Fruit fly (Drosophila melanogaster) whole organism, embryonic: ENCODE results near the gene CG11052.

Experiments used
- Abd-B ChIP-seq: fragments of 200-800 bp; sonication (Bioruptor generic); optimal IDR thresholded peaks from 2 replicates; lab custom pipeline; 2018; ENCODE audit warnings: missing biosample characterization, mild to moderate bottlenecking, missing genetic modification characterization, moderate library complexity
- B-H2 ChIP-seq: fragments of 200-800 bp; sonication (Bioruptor generic); optimal IDR thresholded peaks from 2 replicates; lab custom pipeline; 2018; ENCODE audit warnings: missing biosample characterization, mild to moderate bottlenecking, missing genetic modification characterization
- C15 ChIP-seq: fragments of 200-800 bp; sonication (Bioruptor generic); IDR thresholded peaks from 3 replicates; pipeline ENCODE4 v1.3.6; 2022; ENCODE audit warnings: missing biosample characterization, missing genetic modification characterization
- CG10209 ChIP-seq: fragments of 200-800 bp; sonication (Bioruptor generic); optimal IDR thresholded peaks from 3 replicates; lab custom pipeline; 2017; ENCODE audit warnings: missing biosample characterization, mild to moderate bottlenecking, missing genetic modification characterization, missing genetic modification reagents
- CG10267 ChIP-seq: fragments of 200-800 bp; sonication (Bioruptor generic); optimal IDR thresholded peaks from 2 replicates; lab custom pipeline; 2018; ENCODE audit warnings: missing biosample characterization, mild to moderate bottlenecking, missing genetic modification characterization, moderate library complexity
- CG11085 ChIP-seq: fragments of 200-800 bp; sonication (Bioruptor generic); IDR thresholded peaks from 2 replicates; pipeline ENCODE4 v1.3.6; 2022; ENCODE audit warnings: missing biosample characterization, missing genetic modification characterization
- CG11456 ChIP-seq: fragments of 200-800 bp; sonication (Bioruptor generic); IDR thresholded peaks from 3 replicates; pipeline ENCODE4 v1.3.6; 2022; ENCODE audit warnings: missing biosample characterization, missing genetic modification characterization
- CG11723 ChIP-seq: fragments of 200-800 bp; sonication (Bioruptor generic); optimal IDR thresholded peaks from 2 replicates; lab custom pipeline; 2017; ENCODE audit warnings: missing biosample characterization, mild to moderate bottlenecking, missing genetic modification characterization
- CG12104 ChIP-seq: fragments of 200-800 bp; sonication (Bioruptor generic); optimal IDR thresholded peaks from 3 replicates; lab custom pipeline; 2016; ENCODE audit warnings: missing biosample characterization, missing genetic modification characterization
- CG12219 ChIP-seq: fragments of 200-800 bp; sonication (Bioruptor generic); optimal IDR thresholded peaks from 3 replicates; lab custom pipeline; 2018; ENCODE audit warnings: missing biosample characterization, mild to moderate bottlenecking, missing genetic modification characterization
- CG14710 ChIP-seq: fragments of 200-800 bp; sonication (Bioruptor generic); optimal IDR thresholded peaks from 3 replicates; lab custom pipeline; 2019; ENCODE audit warnings: missing biosample characterization, mild to moderate bottlenecking, missing genetic modification characterization, moderate library complexity
- CG17359 ChIP-seq: fragments of 200-800 bp; sonication (Bioruptor generic); optimal IDR thresholded peaks from 3 replicates; lab custom pipeline; 2018; ENCODE audit warnings: missing biosample characterization, mild to moderate bottlenecking, missing genetic modification characterization, moderate library complexity
- CG17361 ChIP-seq: fragments of 200-800 bp; sonication (Bioruptor generic); IDR thresholded peaks from 3 replicates; pipeline ENCODE4 v1.3.6; 2022; ENCODE audit warnings: missing biosample characterization, missing genetic modification characterization
- CG17568 ChIP-seq: fragments of 200-800 bp; sonication (Bioruptor generic); optimal IDR thresholded peaks from 2 replicates; lab custom pipeline; 2018; ENCODE audit warnings: missing biosample characterization, mild to moderate bottlenecking, missing genetic modification characterization, moderate library complexity
- CG17612 ChIP-seq: fragments of 200-800 bp; sonication (Bioruptor generic); IDR thresholded peaks from 2 replicates; pipeline ENCODE4 v1.3.6; 2022; ENCODE audit warnings: missing biosample characterization, missing genetic modification characterization
- CG18011 ChIP-seq: fragments of 200-800 bp; sonication (Bioruptor generic); optimal IDR thresholded peaks from 2 replicates; lab custom pipeline; 2017; ENCODE audit warnings: missing biosample characterization, missing genetic modification characterization, mild to moderate bottlenecking, moderate library complexity, missing genotype
- CG2712 ChIP-seq: fragments of 200-800 bp; optimal IDR thresholded peaks from 3 replicates; lab custom pipeline; 2019; ENCODE audit warnings: missing biosample characterization, mild to moderate bottlenecking, missing genetic modification characterization, moderate library complexity
- CG5245 ChIP-seq: fragments of 200-800 bp; sonication (Bioruptor generic); optimal IDR thresholded peaks from 3 replicates; lab custom pipeline; 2016; ENCODE audit warnings: missing biosample characterization, missing genetic modification characterization
- CG6272 ChIP-seq: fragments of 200-800 bp; sonication (Bioruptor generic); IDR thresholded peaks from 2 replicates; pipeline ENCODE4 v1.3.6; 2022; ENCODE audit warnings: missing biosample characterization, missing genetic modification characterization
- CG6654 ChIP-seq: fragments of 200-800 bp; sonication (Bioruptor generic); optimal IDR thresholded peaks from 2 replicates; lab custom pipeline; 2017; ENCODE audit warnings: missing biosample characterization, mild to moderate bottlenecking, missing genetic modification characterization
- CG7839 ChIP-seq: fragments of 200-800 bp; sonication (Bioruptor generic); optimal IDR thresholded peaks from 3 replicates; lab custom pipeline; 2018; ENCODE audit warnings: missing biosample characterization, mild to moderate bottlenecking, missing genetic modification characterization, moderate library complexity
- CG7928 ChIP-seq: fragments of 200-800 bp; sonication (Bioruptor generic); optimal IDR thresholded peaks from 2 replicates; lab custom pipeline; 2017; ENCODE audit warnings: missing biosample characterization, mild to moderate bottlenecking, missing genetic modification characterization
- Drgx ChIP-seq: fragments of 200-800 bp; sonication (Bioruptor generic); IDR thresholded peaks from 2 replicates; pipeline ENCODE4 v1.3.6; 2022; ENCODE audit warnings: missing biosample characterization, missing genetic modification characterization
- E2f1 ChIP-seq: fragments of 200-800 bp; sonication (Bioruptor generic); IDR thresholded peaks from 2 replicates; pipeline ENCODE4 v1.3.6; 2022; ENCODE audit warnings: missing biosample characterization, missing genetic modification characterization
- Fer1 ChIP-seq: fragments of 200-800 bp; sonication (Bioruptor generic); optimal IDR thresholded peaks from 2 replicates; lab custom pipeline; 2017; ENCODE audit warnings: missing biosample characterization, mild to moderate bottlenecking, missing genetic modification characterization
- Fer2 ChIP-seq: fragments of 200-800 bp; sonication (Bioruptor generic); optimal IDR thresholded peaks from 2 replicates; lab custom pipeline; 2018; ENCODE audit warnings: missing biosample characterization, mild to moderate bottlenecking, missing genetic modification characterization, moderate library complexity
- Hey ChIP-seq: fragments of 200-800 bp; sonication (Bioruptor generic); optimal IDR thresholded peaks from 3 replicates; lab custom pipeline; 2018; ENCODE audit warnings: missing biosample characterization, mild to moderate bottlenecking, missing genetic modification characterization
- Lim3 ChIP-seq: fragments of 200-800 bp; sonication (Bioruptor generic); IDR thresholded peaks from 2 replicates; pipeline ENCODE4 v1.3.6; 2022; ENCODE audit warnings: missing biosample characterization, missing genetic modification characterization
- Tbp ChIP-seq: fragments of >200 bp; optimal IDR thresholded peaks from 2 replicates; lab custom pipeline; 2018; ENCODE audit warnings: missing biosample characterization, missing genetic modification characterization
- Vsx1 ChIP-seq: fragments of 200-800 bp; sonication (Bioruptor generic); optimal IDR thresholded peaks from 2 replicates; lab custom pipeline; 2017; ENCODE audit warnings: missing biosample characterization, mild to moderate bottlenecking, missing genetic modification characterization, missing genetic modification reagents
- btn ChIP-seq: fragments of 200-800 bp; sonication (Bioruptor generic); optimal IDR thresholded peaks from 2 replicates; lab custom pipeline; 2016; ENCODE audit warnings: missing biosample characterization, missing genetic modification characterization
- cwo ChIP-seq: fragments of 200-800 bp; sonication (Bioruptor generic); optimal IDR thresholded peaks from 3 replicates; lab custom pipeline; 2017; ENCODE audit warnings: missing biosample characterization, missing genetic modification characterization, mild to moderate bottlenecking, moderate library complexity, missing genetic modification reagents
- eve ChIP-seq, 2 experiments: fragments of >200 bp; optimal IDR thresholded peaks; 2 replicates each; lab custom pipeline; 2017; ENCODE audit warnings: missing biosample characterization in 2 of 2, missing genetic modification characterization in 2 of 2
- fd64A ChIP-seq: fragments of 200-800 bp; sonication (Bioruptor generic); optimal IDR thresholded peaks from 3 replicates; lab custom pipeline; 2018; ENCODE audit warnings: missing biosample characterization, mild to moderate bottlenecking, missing genetic modification characterization
- grn ChIP-seq: fragments of 200-800 bp; sonication (Bioruptor generic); optimal IDR thresholded peaks from 3 replicates; lab custom pipeline; 2017; ENCODE audit warnings: missing biosample characterization, missing genetic modification characterization
- gt ChIP-seq: fragments of 200-800 bp; sonication (Bioruptor generic); IDR thresholded peaks from 2 replicates; pipeline ENCODE4 v1.3.6; 2022; ENCODE audit warnings: missing biosample characterization, missing genetic modification characterization
- hkb ChIP-seq, 2 experiments: fragments of 200-800 bp in 1 of 2; fragments of >200 bp in 1 of 2; sonication (Bioruptor generic) in 1 of 2; IDR thresholded peaks in 1 of 2; optimal IDR thresholded peaks in 1 of 2; 2 replicates each; pipeline versions ENCODE4 v1.3.6 to Lab custom; 2017 to 2022; ENCODE audit warnings: missing biosample characterization in 1 of 2, missing genetic modification characterization in 1 of 2
- lab ChIP-seq: fragments of 200-800 bp; sonication (Bioruptor generic); optimal IDR thresholded peaks from 3 replicates; lab custom pipeline; 2017; ENCODE audit warnings: missing biosample characterization, missing genetic modification characterization, mild to moderate bottlenecking, moderate library complexity, missing genetic modification reagents
- lola ChIP-seq, 3 experiments: fragments of >200 bp in 2 of 3; fragments of 200-800 bp in 1 of 3; sonication (Bioruptor generic) in 1 of 3; optimal IDR thresholded peaks; 2 replicates each; lab custom pipeline; 2017 to 2019; ENCODE audit warnings: missing biosample characterization in 3 of 3, missing genetic modification characterization in 3 of 3, mild to moderate bottlenecking in 1 of 3, moderate library complexity in 1 of 3
- nmo ChIP-seq: fragments of 200-800 bp; sonication (Bioruptor generic); optimal IDR thresholded peaks from 2 replicates; lab custom pipeline; 2018; ENCODE audit warnings: missing biosample characterization, mild to moderate bottlenecking, missing genetic modification characterization, moderate library complexity
- oc ChIP-seq: fragments of 200-800 bp; sonication (Bioruptor generic); optimal IDR thresholded peaks from 2 replicates; lab custom pipeline; 2018; ENCODE audit warnings: missing biosample characterization, mild to moderate bottlenecking, missing genetic modification characterization, moderate library complexity
- org-1 ChIP-seq: fragments of 200-800 bp; sonication (Bioruptor generic); optimal IDR thresholded peaks from 2 replicates; lab custom pipeline; 2017; ENCODE audit warnings: missing biosample characterization, missing genetic modification characterization
- pzg ChIP-seq: fragments of 200-800 bp; sonication (Bioruptor generic); optimal IDR thresholded peaks from 3 replicates; lab custom pipeline; 2018; ENCODE audit warnings: missing biosample characterization, mild to moderate bottlenecking, missing genetic modification characterization, moderate library complexity
- seq ChIP-seq: fragments of 200-800 bp; sonication (Bioruptor generic); IDR thresholded peaks from 2 replicates; pipeline ENCODE4 v1.3.6; 2022; ENCODE audit warnings: missing biosample characterization, missing genetic modification characterization
- sim ChIP-seq: fragments of 200-800 bp; sonication (Bioruptor generic); IDR thresholded peaks from 2 replicates; pipeline ENCODE4 v1.3.6; 2022; ENCODE audit warnings: missing biosample characterization, missing genetic modification characterization
- ttk ChIP-seq: fragments of 200-800 bp; sonication (Bioruptor generic); IDR thresholded peaks from 2 replicates; pipeline ENCODE4 v2.1.2; 2022; ENCODE audit warnings: missing biosample characterization, missing genetic modification characterization
- unpg ChIP-seq: fragments of 200-800 bp; sonication (Bioruptor generic); optimal IDR thresholded peaks from 3 replicates; lab custom pipeline; 2018; ENCODE audit warnings: missing biosample characterization, mild to moderate bottlenecking, missing genetic modification characterization, moderate library complexity
- vfl ChIP-seq: fragments of 200-800 bp; sonication (Bioruptor generic); optimal IDR thresholded peaks from 2 replicates; lab custom pipeline; 2016; ENCODE audit warnings: missing biosample characterization, missing genetic modification characterization
- yki ChIP-seq: fragments of >200 bp; optimal IDR thresholded peaks from 3 replicates; lab custom pipeline; 2018
- zen ChIP-seq: fragments of 200-800 bp; sonication (Bioruptor generic); optimal IDR thresholded peaks from 3 replicates; lab custom pipeline; 2018; ENCODE audit warnings: missing biosample characterization, mild to moderate bottlenecking, missing genetic modification characterization, moderate library complexity

Gene CG11052

dm6 chr3R:8037896-8038295 is 28.8 kb upstream of the CG11052 start (continued):
- TF ChIP-seq zen (tag; lab: Kevin White, UChicago) (peak; percentile 8), Drgx (peak; percentile 81), CG2712 (tag; lab: Kevin White, UChicago) (peak; percentile 57), CG12104 (GFP tag; lab: Kevin White, UChicago) (no peak), CG14710 (peak; percentile 25), Fer1 (no peak), CG5245 (GFP tag; lab: Kevin White, UChicago) (peak; percentile 8), seq (GFP tag; lab: Robert Waterston, UW) (no peak), Vsx1 (GFP tag; lab: Kevin White, UChicago) (no peak), CG11085 (GFP tag; lab: Robert Waterston, UW) (no peak), nmo (GFP tag; lab: Kevin White, UChicago) (peak; percentile 4), CG7839 (tag; lab: Kevin White, UChicago) (peak; percentile 3), CG12219 (no peak), CG17359 (peak; percentile 17), sim (0 out of 2 replicates have a peak, but pooled peaks have one; percentile 48)

- no peak for TF ChIP-seq grn (GFP tag; lab: Kevin White, UChicago)
- no peak for TF ChIP-seq org-1 (GFP tag; lab: Kevin White, UChicago)
- peak; percentile 57 for TF ChIP-seq pzg (GFP tag; lab: Kevin White, UChicago)
- TF ChIP-seq CG7928 (GFP tag; lab: Kevin White, UChicago) = peak; percentile 2
- TF ChIP-seq Lim3 (GFP tag; lab: Robert Waterston, UW) = no peak
- peak; percentile 66 for TF ChIP-seq CG17361 (GFP tag; lab: Robert Waterston, UW)
- TF ChIP-seq C15 = no peak
- no peak for TF ChIP-seq CG17612 (GFP tag; lab: Robert Waterston, UW)
- TF ChIP-seq CG6654 (GFP tag; lab: Kevin White, UChicago) = no peak
- TF ChIP-seq vfl = no peak
- TF ChIP-seq eve (GFP tag; optimal IDR thresholded peaks at IDR 0.05; lab: Kevin White, UChicago) = no peak
- TF ChIP-seq fd64A = no peak
- TF ChIP-seq CG17568 (GFP tag; lab: Kevin White, UChicago) = no peak
- no peak for TF ChIP-seq ttk (GFP tag; lab: Robert Waterston, UW)
- TF ChIP-seq gt (GFP tag; lab: Robert Waterston, UW) = no peak
- no peak for TF ChIP-seq yki (lab: Kevin White, UChicago)
- no peak for TF ChIP-seq Tbp (GFP tag; lab: Kevin White, UChicago)
- TF ChIP-seq CG11723 (GFP tag; lab: Kevin White, UChicago) = no peak
- TF ChIP-seq CG10209 (GFP tag; lab: Kevin White, UChicago) = no peak
- TF ChIP-seq B-H2 (GFP tag; lab: Kevin White, UChicago) = no peak
- TF ChIP-seq btn (GFP tag; lab: Kevin White, UChicago) = no peak
- TF ChIP-seq lola (GFP tag; optimal IDR thresholded peaks at IDR 0.05; lab: Kevin White, UChicago) = peak in 1 of 3 experiments; percentile 32
- 0 out of 2 replicates have a peak, but pooled peaks have one; percentile 12 for TF ChIP-seq CG6272 (GFP tag; lab: Robert Waterston, UW)
- TF ChIP-seq hkb (optimal IDR thresholded peaks at IDR 0.05; lab: Kevin White, UChicago) = no peak
- no peak for TF ChIP-seq hkb (GFP tag; IDR thresholded peaks at IDR 0.05; lab: Robert Waterston, UW)
- TF ChIP-seq CG18011 (GFP tag; lab: Kevin White, UChicago) = no peak
- peak; percentile 21 for TF ChIP-seq zen (tag; lab: Kevin White, UChicago)
- peak; percentile 38 for TF ChIP-seq Fer2
- no peak for TF ChIP-seq lab
- TF ChIP-seq Abd-B (GFP tag; lab: Kevin White, UChicago) = peak; percentile 42
- TF ChIP-seq oc (tag; lab: Kevin White, UChicago) = no peak
- TF ChIP-seq unpg = peak; percentile 27
- TF ChIP-seq CG10267 (tag; lab: Kevin White, UChicago) = peak; percentile 49
- TF ChIP-seq Hey (tag; lab: Kevin White, UChicago) = no peak
- TF ChIP-seq CG11456 (GFP tag; lab: Robert Waterston, UW) = no peak
- TF ChIP-seq cwo = no peak
- TF ChIP-seq E2f1 (GFP tag; lab: Robert Waterston, UW) = no peak
These were observed 23.9 kb upstream of the CG11052 start, which contains the start of the genes CG11035 and unc-45 for dm6 chr3R:8032923-8033478. Gene CG11035 (minus strand): TSS chr3R:8033009. Gene unc-45 (plus strand): TSS chr3R:8033301.
